Fruit fly (Drosophila melanogaster) Kc167 (cell line): ENCODE data around the gene CG33644.

Source experiments
- h ChIP-seq: fragments of >200 bp; optimal IDR thresholded peaks from 3 replicates; lab custom pipeline; 2018; ENCODE audit warnings: missing external identifiers
- psq ChIP-seq: fragments of >200 bp; optimal IDR thresholded peaks from 2 replicates; lab custom pipeline; 2017; ENCODE audit warnings: missing external identifiers

dm6 chr2L:13555397-13555796 lies 23.5 kb downstream of the CG33644 start:
- TF ChIP-seq h: no peak
- TF ChIP-seq psq: no peak
